Worm (Caenorhabditis elegans) whole organism, L1 larva: Measurements from ENCODE around the gene szy-4.

ENCODE experiments used
- C04F5.9 ChIP-seq: sonication (generic microtip); optimal IDR thresholded peaks from 2 replicates; lab custom pipeline; 2016; ENCODE audit warnings: missing genetic modification characterization, missing compliant biosample characterization
- C34B4.2 ChIP-seq: sonication (generic microtip); optimal IDR thresholded peaks from 2 replicates; lab custom pipeline; 2017; ENCODE audit warnings: mild to moderate bottlenecking, missing genetic modification characterization, missing compliant biosample characterization
- F16B12.6 ChIP-seq: fragments of 150-350 bp; optimal IDR thresholded peaks from 2 replicates; lab custom pipeline; 2014; ENCODE audit warnings: missing biosample characterization, missing genetic modification characterization
- aha-1 ChIP-seq: fragments of 150-350 bp; optimal IDR thresholded peaks from 2 replicates; lab custom pipeline; 2014; ENCODE audit warnings: missing biosample characterization, missing genetic modification characterization
- alr-1 ChIP-seq: fragments of 200-800 bp; sonication (Bioruptor generic); optimal IDR thresholded peaks from 2 replicates; lab custom pipeline; 2018; ENCODE audit warnings: borderline replicate concordance, mild to moderate bottlenecking, missing genetic modification characterization, missing compliant biosample characterization
- aly-2 ChIP-seq: fragments of 150-350 bp; optimal IDR thresholded peaks from 2 replicates; lab custom pipeline; 2014; ENCODE audit warnings: missing biosample characterization, missing genetic modification characterization
- ceh-8 ChIP-seq: fragments of 200-800 bp; sonication (Bioruptor generic); optimal IDR thresholded peaks from 2 replicates; lab custom pipeline; 2018; ENCODE audit warnings: mild to moderate bottlenecking, missing genetic modification characterization, moderate library complexity, missing compliant biosample characterization
- ceh-88 ChIP-seq: fragments of 200-800 bp; sonication (Bioruptor generic); IDR thresholded peaks from 2 replicates; pipeline ENCODE4 v1.3.6; 2022; ENCODE audit warnings: missing genetic modification characterization, missing compliant biosample characterization
- ceh-90 ChIP-seq: sonication (generic microtip); optimal IDR thresholded peaks from 2 replicates; lab custom pipeline; 2016; ENCODE audit warnings: missing genetic modification characterization, missing compliant biosample characterization
- ces-1 ChIP-seq: fragments of 150-350 bp; optimal IDR thresholded peaks from 2 replicates; lab custom pipeline; 2014; ENCODE audit warnings: missing biosample characterization, missing genetic modification reagents, missing genetic modification characterization
- dpl-1 ChIP-seq, 3 experiments: fragments of 150-350 bp in 2 of 3; sonication (generic microtip) in 1 of 3; optimal IDR thresholded peaks; 2 replicates each; lab custom pipeline; 2014 to 2017; ENCODE audit warnings: missing biosample characterization in 3 of 3, missing genetic modification characterization in 3 of 3, missing genetic modification reagents in 3 of 3
- dsc-1 ChIP-seq: sonication (generic microtip); optimal IDR thresholded peaks from 2 replicates; lab custom pipeline; 2016; ENCODE audit warnings: mild to moderate bottlenecking, missing genetic modification characterization, missing compliant biosample characterization
- efl-1 ChIP-seq, 4 experiments: fragments of 150-350 bp; optimal IDR thresholded peaks in 3 of 4; peaks in 1 of 4; 1 replicate in 1 of 4; 2 replicates in 3 of 4; lab custom pipeline; 2014; ENCODE audit warnings: missing biosample characterization in 2 of 4, missing genetic modification characterization in 2 of 4, missing genetic modification reagents in 2 of 4
- efl-3 ChIP-seq: fragments of 200-800 bp; sonication (Bioruptor generic); optimal IDR thresholded peaks from 2 replicates; lab custom pipeline; 2018; ENCODE audit warnings: mild to moderate bottlenecking, missing genetic modification characterization, missing compliant biosample characterization
- elt-2 ChIP-seq: sonication (generic microtip); optimal IDR thresholded peaks from 2 replicates; lab custom pipeline; 2016; ENCODE audit warnings: missing genetic modification characterization, mild to moderate bottlenecking, inconsistent platforms, missing compliant biosample characterization, missing genetic modification reagents
- elt-3 ChIP-seq, 6 experiments: fragments of 150-350 bp in 1 of 6; sonication (generic microtip); optimal IDR thresholded peaks; 2 replicates each; lab custom pipeline; 2017 to 2018; ENCODE audit warnings: missing biosample characterization in 6 of 6, missing genetic modification characterization in 6 of 6, inconsistent platforms in 1 of 6
- ets-5 ChIP-seq: fragments of 200-800 bp; sonication (Bioruptor generic); IDR thresholded peaks from 2 replicates; pipeline ENCODE4 v1.3.6; 2022; ENCODE audit warnings: missing genetic modification characterization, missing compliant biosample characterization
- fkh-10 ChIP-seq: sonication (generic microtip); optimal IDR thresholded peaks from 2 replicates; lab custom pipeline; 2017; ENCODE audit warnings: missing biosample characterization, missing genetic modification reagents, missing genetic modification characterization
- fkh-4 ChIP-seq: sonication (generic microtip); optimal IDR thresholded peaks from 2 replicates; lab custom pipeline; 2016; ENCODE audit warnings: missing compliant biosample characterization, missing genetic modification characterization, borderline replicate concordance
- fkh-8 ChIP-seq: sonication (generic microtip); optimal IDR thresholded peaks from 2 replicates; lab custom pipeline; 2016; ENCODE audit warnings: mild to moderate bottlenecking, missing genetic modification characterization, missing compliant biosample characterization
- fos-1 ChIP-seq: fragments of 150-350 bp; optimal IDR thresholded peaks from 2 replicates; lab custom pipeline; 2014; ENCODE audit warnings: missing biosample characterization, missing genetic modification characterization
- grh-1 ChIP-seq: fragments of 200-800 bp; sonication (Bioruptor generic); IDR thresholded peaks from 2 replicates; pipeline ENCODE4 v1.3.6; 2022; ENCODE audit warnings: missing genetic modification reagents, missing genetic modification characterization, missing compliant biosample characterization
- hlh-17 ChIP-seq: fragments of 200-800 bp; sonication (Bioruptor generic); optimal IDR thresholded peaks from 2 replicates; lab custom pipeline; 2018; ENCODE audit warnings: missing genetic modification characterization, mild to moderate bottlenecking, missing compliant biosample characterization, moderate library complexity, borderline replicate concordance
- hlh-4 ChIP-seq: sonication (generic microtip); optimal IDR thresholded peaks from 2 replicates; lab custom pipeline; 2016; ENCODE audit warnings: mild to moderate bottlenecking, missing genetic modification characterization, missing compliant biosample characterization
- irx-1 ChIP-seq: sonication (generic microtip); optimal IDR thresholded peaks from 2 replicates; lab custom pipeline; 2016; ENCODE audit warnings: missing genetic modification characterization, missing compliant biosample characterization
- jun-1 ChIP-seq: fragments of 150-350 bp; optimal IDR thresholded peaks from 2 replicates; lab custom pipeline; 2014; ENCODE audit warnings: missing biosample characterization, missing genetic modification reagents, missing genetic modification characterization
- lin-13 ChIP-seq: fragments of 150-350 bp; optimal IDR thresholded peaks from 2 replicates; lab custom pipeline; 2014; ENCODE audit warnings: missing biosample characterization, missing genetic modification reagents, missing genetic modification characterization
- lin-14 ChIP-seq: fragments of 200-800 bp; sonication (Bioruptor generic); optimal IDR thresholded peaks from 2 replicates; lab custom pipeline; 2018; ENCODE audit warnings: mild to moderate bottlenecking, missing genetic modification characterization, moderate library complexity, missing compliant biosample characterization
- lin-35 ChIP-seq, 2 experiments: fragments of 150-350 bp; optimal IDR thresholded peaks; 2 replicates each; lab custom pipeline; 2014; ENCODE audit warnings: missing biosample characterization in 2 of 2, missing genetic modification characterization in 2 of 2, missing genetic modification reagents in 2 of 2
- lin-39 ChIP-seq: fragments of 150-350 bp; optimal IDR thresholded peaks from 2 replicates; lab custom pipeline; 2014; ENCODE audit warnings: missing biosample characterization, missing genetic modification reagents, missing genetic modification characterization
- lir-3 ChIP-seq: sonication (generic microtip); optimal IDR thresholded peaks from 2 replicates; lab custom pipeline; 2016; ENCODE audit warnings: mild to moderate bottlenecking, missing genetic modification characterization, moderate library complexity, missing compliant biosample characterization; ENCODE audit not compliant: poor library complexity
- mab-9 ChIP-seq: fragments of 200-800 bp; sonication (Bioruptor generic); IDR thresholded peaks from 2 replicates; pipeline ENCODE4 v1.3.6; 2022; ENCODE audit warnings: missing genetic modification reagents, missing genetic modification characterization, missing compliant biosample characterization
- mef-2 ChIP-seq: fragments of 150-350 bp; optimal IDR thresholded peaks from 2 replicates; lab custom pipeline; 2014; ENCODE audit warnings: missing biosample characterization, missing genetic modification characterization
- nhr-11 ChIP-seq: fragments of 150-350 bp; optimal IDR thresholded peaks from 2 replicates; lab custom pipeline; 2014; ENCODE audit warnings: missing biosample characterization, missing genetic modification characterization
- nhr-20 ChIP-seq: sonication (generic microtip); optimal IDR thresholded peaks from 2 replicates; lab custom pipeline; 2016; ENCODE audit warnings: mild to moderate bottlenecking, missing genetic modification characterization, missing compliant biosample characterization
- nhr-28 ChIP-seq: fragments of 150-350 bp; optimal IDR thresholded peaks from 2 replicates; lab custom pipeline; 2014; ENCODE audit warnings: missing biosample characterization, missing genetic modification characterization
- nhr-84 ChIP-seq: sonication (generic microtip); optimal IDR thresholded peaks from 2 replicates; lab custom pipeline; 2017; ENCODE audit warnings: missing biosample characterization, missing genetic modification characterization
- nhr-85 ChIP-seq: sonication (generic microtip); peaks from one replicate; lab custom pipeline; 2016; ENCODE audit warnings: missing genetic modification characterization, inconsistent platforms, missing compliant biosample characterization
- pag-3 ChIP-seq: sonication (generic microtip); optimal IDR thresholded peaks from 2 replicates; lab custom pipeline; 2017; ENCODE audit warnings: missing genetic modification characterization, mild to moderate bottlenecking, missing compliant biosample characterization, antibody characterized with exemption, borderline replicate concordance; ENCODE audit not compliant: insufficient read depth
- pax-3 ChIP-seq: fragments of 200-800 bp; sonication (Bioruptor generic); optimal IDR thresholded peaks from 2 replicates; lab custom pipeline; 2018; ENCODE audit warnings: mild to moderate bottlenecking, missing genetic modification characterization, moderate library complexity, missing compliant biosample characterization
- pqm-1 ChIP-seq: sonication (generic microtip); optimal IDR thresholded peaks from 3 replicates; lab custom pipeline; 2017; ENCODE audit warnings: missing biosample characterization, missing genetic modification characterization
- skn-1 ChIP-seq: fragments of 150-350 bp; optimal IDR thresholded peaks from 2 replicates; lab custom pipeline; 2014; ENCODE audit warnings: missing biosample characterization, missing genetic modification characterization
- snpc-4 ChIP-seq: fragments of 150-350 bp; optimal IDR thresholded peaks from 2 replicates; lab custom pipeline; 2014; ENCODE audit warnings: missing biosample characterization, missing genetic modification characterization
- snu-23 ChIP-seq: sonication (generic microtip); optimal IDR thresholded peaks from 2 replicates; lab custom pipeline; 2016; ENCODE audit warnings: missing genetic modification characterization, missing compliant biosample characterization
- tbx-2 ChIP-seq: sonication (generic microtip); optimal IDR thresholded peaks from 2 replicates; lab custom pipeline; 2016; ENCODE audit warnings: missing genetic modification characterization, missing compliant biosample characterization
- tlp-1 ChIP-seq: fragments of 150-350 bp; optimal IDR thresholded peaks from 2 replicates; lab custom pipeline; 2014; ENCODE audit warnings: missing biosample characterization, missing genetic modification characterization
- unc-130 ChIP-seq: fragments of 150-350 bp; optimal IDR thresholded peaks from 2 replicates; lab custom pipeline; 2017; ENCODE audit warnings: missing biosample characterization, missing genetic modification characterization, inconsistent platforms
- unc-30 ChIP-seq: sonication (generic microtip); optimal IDR thresholded peaks from 2 replicates; lab custom pipeline; 2017; ENCODE audit warnings: missing biosample characterization, missing genetic modification characterization
- vab-15 ChIP-seq: sonication (generic microtip); optimal IDR thresholded peaks from 2 replicates; lab custom pipeline; 2017; ENCODE audit warnings: missing genotype, mild to moderate bottlenecking, missing genetic modification characterization, missing compliant biosample characterization
- xbp-1 ChIP-seq: sonication (generic microtip); optimal IDR thresholded peaks from 2 replicates; lab custom pipeline; 2016; ENCODE audit warnings: missing genetic modification characterization, missing compliant biosample characterization
- zag-1 ChIP-seq: fragments of 150-350 bp; optimal IDR thresholded peaks from 2 replicates; lab custom pipeline; 2014; ENCODE audit warnings: missing biosample characterization, missing genetic modification characterization
- ztf-11 ChIP-seq, 2 experiments: sonication (generic microtip); optimal IDR thresholded peaks; 2 replicates each; lab custom pipeline; 2016 to 2017; ENCODE audit warnings: missing genetic modification characterization in 2 of 2, missing biosample characterization in 1 of 2, missing compliant biosample characterization in 1 of 2
- ztf-4 ChIP-seq: fragments of 150-350 bp; optimal IDR thresholded peaks from 2 replicates; lab custom pipeline; 2014; ENCODE audit warnings: missing biosample characterization, missing genetic modification characterization

szy-4 gene

DNA sequence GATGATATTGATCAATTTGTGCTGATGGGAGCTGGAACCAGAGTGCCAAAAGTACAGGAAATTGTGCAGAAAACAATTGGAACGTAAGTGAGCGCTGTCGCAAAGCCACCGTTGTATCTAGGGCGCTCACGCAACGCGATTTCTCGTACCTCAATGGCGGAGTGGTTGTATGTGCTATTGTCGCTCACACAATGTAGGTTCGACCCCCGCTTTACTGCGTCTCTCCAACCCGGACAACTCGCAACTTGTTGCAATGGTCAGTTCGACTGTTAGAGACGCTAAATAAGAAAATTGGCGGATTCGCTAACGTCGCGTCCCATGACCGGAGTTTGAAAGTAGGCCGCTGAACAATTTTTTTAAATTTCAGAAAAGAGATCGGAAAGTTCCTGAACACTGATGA is 50.0 kb downstream of the szy-4 start (continued):
- TF ChIP-seq lin-14 (GFP tag; lab: Kevin White, UChicago) (no peak), zag-1 (tag; lab: Kevin White, UChicago) (no peak), lin-35 (GFP tag; optimal IDR thresholded peaks at IDR 0.05; lab: Kevin White, UChicago) (peak; percentile 42 to 83), mab-9 (GFP tag; lab: Robert Waterston, UW) (no peak), pqm-1 (no peak), irx-1 (tag; lab: Kevin White, UChicago) (peak; percentile 31), ets-5 (GFP tag; lab: Robert Waterston, UW) (no peak), aly-2 (tag; lab: Kevin White, UChicago) (peak; percentile 10), pax-3 (tag; lab: Kevin White, UChicago) (no peak), C34B4.2 (no peak), grh-1 (no peak), lir-3 (tag; lab: Kevin White, UChicago) (peak; percentile 40), xbp-1 (peak; percentile 20), nhr-11 (tag; lab: Kevin White, UChicago) (no peak), ztf-4 (no peak), tbx-2 (tag; lab: Kevin White, UChicago) (peak; percentile 24), ces-1 (GFP tag; lab: Kevin White, UChicago) (no peak), fkh-10 (no peak), dsc-1 (tag; lab: Kevin White, UChicago) (peak; percentile 28), elt-2 (tag; lab: Kevin White, UChicago) (peak; percentile 29), nhr-84 (tag; lab: Kevin White, UChicago) (no peak), ceh-90 (tag; lab: Kevin White, UChicago) (no peak), snpc-4 (tag; lab: Kevin White, UChicago) (no peak), F16B12.6 (tag; lab: Kevin White, UChicago) (no peak), efl-1 (optimal IDR thresholded peaks at IDR 0.05; lab: Kevin White, UChicago) (peak; percentile 64 to 74), efl-1 (GFP tag; optimal IDR thresholded peaks at IDR 0.05 in 1 of 2; lab: Kevin White, UChicago) (peak; percentile 62 to 98), unc-130 (tag; lab: Kevin White, UChicago) (peak; percentile 35), nhr-20 (tag; lab: Kevin White, UChicago) (peak; percentile 45), lin-13 (GFP tag; lab: Kevin White, UChicago) (no peak), mef-2 (tag; lab: Kevin White, UChicago) (no peak), aha-1 (no peak), vab-15 (no peak), hlh-4 (tag; lab: Kevin White, UChicago) (no peak), tlp-1 (tag; lab: Kevin White, UChicago) (no peak), snu-23 (GFP tag; lab: Kevin White, UChicago) (peak; percentile 64), fkh-8 (tag; lab: Kevin White, UChicago) (no peak), nhr-85 (tag; lab: Kevin White, UChicago) (peak; percentile 80), dpl-1 (GFP tag; optimal IDR thresholded peaks at IDR 0.05; lab: Kevin White, UChicago) (peak; percentile 54 to 68 (median 63)), unc-30 (no peak), lin-39 (no peak), C04F5.9 (tag; lab: Kevin White, UChicago) (no peak), hlh-17 (GFP tag; lab: Kevin White, UChicago) (no peak), skn-1 (tag; lab: Kevin White, UChicago) (peak; percentile 27), ceh-8 (GFP tag; lab: Kevin White, UChicago) (no peak), jun-1 (no peak), nhr-28 (tag; lab: Kevin White, UChicago) (no peak), alr-1 (no peak), ztf-11 (tag; optimal IDR thresholded peaks at IDR 0.05; lab: Kevin White, UChicago) (no peak), pag-3 (tag; lab: Kevin White, UChicago) (no peak), ceh-88 (GFP tag; lab: Robert Waterston, UW) (no peak), fos-1 (tag; lab: Kevin White, UChicago) (peak; percentile 10), fkh-4 (no peak), efl-3 (GFP tag; lab: Kevin White, UChicago) (no peak), elt-3 (tag; optimal IDR thresholded peaks at IDR 0.05; lab: Kevin White, UChicago) (peak in 1 of 6 experiments; percentile 10)
